Worm (Caenorhabditis elegans) whole organism, L4/young adult: ENCODE results near the gene F56H9.6.
A peak's percentile ranks its signal among the peaks of the same experiment; 100 is the strongest.

Experiments
- W03F9.2 ChIP-seq: fragments of 150-350 bp; optimal IDR thresholded peaks from 2 replicates; lab custom pipeline; 2014; ENCODE audit warnings: missing biosample characterization, missing genetic modification characterization
- dao-5 ChIP-seq: sonication (generic microtip); optimal IDR thresholded peaks from 2 replicates; lab custom pipeline; 2016; ENCODE audit warnings: missing genotype, missing genetic modification characterization, moderate library complexity, missing compliant biosample characterization
- him-1 ChIP-seq: sonication (generic microtip); optimal IDR thresholded peaks from 2 replicates; lab custom pipeline; 2016; ENCODE audit warnings: missing genotype, missing genetic modification reagents, missing genetic modification characterization, missing compliant biosample characterization

F56H9.6 gene

ce11 chrV:12629743-12630142 lies at the start of gene F56H9.6:
Gene F56H9.6 (minus strand): TSS chrV:12629843.
- TF ChIP-seq dao-5 = no peak
- TF ChIP-seq W03F9.2 (tag; lab: Kevin White, UChicago) = no peak
- TF ChIP-seq him-1 (tag; lab: Kevin White, UChicago) = no peak

- TF ChIP-seq W03F9.2 (tag; lab: Kevin White, UChicago) (no peak), dao-5 (no peak), him-1 (tag; lab: Kevin White, UChicago) (no peak)
These were observed 49.6 kb upstream of the F56H9.6 start for ce11 chrV:12679292-12679691.

ce11 chrV:12676299-12676698 lies 46.7 kb upstream of the F56H9.6 start:
- TF ChIP-seq W03F9.2 (tag; lab: Kevin White, UChicago) (no peak), him-1 (tag; lab: Kevin White, UChicago) (no peak), dao-5 (no peak)

- TF ChIP-seq W03F9.2 (tag; lab: Kevin White, UChicago) (no peak), him-1 (tag; lab: Kevin White, UChicago) (no peak), dao-5 (no peak)
These were observed 44.1 kb upstream of the F56H9.6 start for ce11 chrV:12673745-12674144.

ce11 chrV:12670607-12671006 lies 41.0 kb upstream of the F56H9.6 start, which contains the start of gene srx-116:
Gene srx-116 (plus strand): TSS chrV:12670907.
- no peak for TF ChIP-seq him-1 (tag; lab: Kevin White, UChicago)
- TF ChIP-seq dao-5 = no peak
- TF ChIP-seq W03F9.2 (tag; lab: Kevin White, UChicago) = no peak

ce11 chrV:12667926-12668325 lies 38.3 kb upstream of the F56H9.6 start, which contains the start of gene W05B10.4:
Gene W05B10.4 (plus strand): TSS chrV:12668226.
- no peak for TF ChIP-seq him-1 (tag; lab: Kevin White, UChicago)
- TF ChIP-seq W03F9.2 (tag; lab: Kevin White, UChicago) = no peak
- TF ChIP-seq dao-5 = no peak

ce11 chrV:12667397-12667796 lies 37.8 kb upstream of the F56H9.6 start:
- TF ChIP-seq him-1 (tag; lab: Kevin White, UChicago) (no peak), dao-5 (no peak), W03F9.2 (tag; lab: Kevin White, UChicago) (no peak)

- TF ChIP-seq W03F9.2 (tag; lab: Kevin White, UChicago) = no peak
- no peak for TF ChIP-seq dao-5
- no peak for TF ChIP-seq him-1 (tag; lab: Kevin White, UChicago)
These were observed 33.7 kb upstream of the F56H9.6 start for ce11 chrV:12663386-12663785.

ce11 chrV:12661619-12662018 lies 32.0 kb upstream of the F56H9.6 start, which contains the start of gene W05B10.3:
Gene W05B10.3 (minus strand): TSS chrV:12661719.
- TF ChIP-seq W03F9.2 (tag; lab: Kevin White, UChicago) = no peak
- TF ChIP-seq him-1 (tag; lab: Kevin White, UChicago) = no peak
- TF ChIP-seq dao-5 = no peak

ce11 chrV:12660280-12660818 lies 30.7 kb upstream of the F56H9.6 start, which contains the start of gene his-74:
Gene his-74 (minus strand): TSS chrV:12660330.
- TF ChIP-seq W03F9.2 (tag; lab: Kevin White, UChicago) = no peak

ce11 chrV:12659426-12659825 lies 29.8 kb upstream of the F56H9.6 start, which contains the start of gene ccch-3:
Gene ccch-3 (minus strand): TSS chrV:12659687.
- TF ChIP-seq W03F9.2 (tag; lab: Kevin White, UChicago) (peak; percentile 54), him-1 (tag; lab: Kevin White, UChicago) (no peak), dao-5 (no peak)

ce11 chrV:12658142-12658541 lies 28.5 kb upstream of the F56H9.6 start, which contains the start of gene W05B10.6:
Gene W05B10.6 (minus strand): TSS chrV:12658242.
- TF ChIP-seq dao-5 = no peak
- no peak for TF ChIP-seq him-1 (tag; lab: Kevin White, UChicago)
- no peak for TF ChIP-seq W03F9.2 (tag; lab: Kevin White, UChicago)

ce11 chrV:12649636-12650035 lies 20.0 kb upstream of the F56H9.6 start, which contains the start of gene lin-25:
Gene lin-25 (plus strand): TSS chrV:12649925.
- no peak for TF ChIP-seq dao-5
- TF ChIP-seq W03F9.2 (tag; lab: Kevin White, UChicago) = peak; percentile 50
- no peak for TF ChIP-seq him-1 (tag; lab: Kevin White, UChicago)

ce11 chrV:12649213-12649612 lies 19.6 kb upstream of the F56H9.6 start, which contains the start of gene gpa-9:
Gene gpa-9 (minus strand): TSS chrV:12649313.
- no peak for TF ChIP-seq dao-5
- no peak for TF ChIP-seq W03F9.2 (tag; lab: Kevin White, UChicago)
- TF ChIP-seq him-1 (tag; lab: Kevin White, UChicago) = no peak

- TF ChIP-seq him-1 (tag; lab: Kevin White, UChicago) (no peak), W03F9.2 (tag; lab: Kevin White, UChicago) (no peak), dao-5 (no peak)
These were observed 14.9 kb upstream of the F56H9.6 start, which contains the start of gene F56H9.8 for ce11 chrV:12644500-12644899. Gene F56H9.8 (plus strand): TSS chrV:12644800.
